Fruit fly (Drosophila melanogaster) whole organism, embryonic: ENCODE results near the gene Hem.
A peak's percentile ranks its signal among the peaks of the same experiment; 100 is the strongest.

Experiments used
- Abd-B ChIP-seq: fragments of 200-800 bp; sonication (Bioruptor generic); optimal IDR thresholded peaks from 2 replicates; lab custom pipeline; 2018; ENCODE audit warnings: missing biosample characterization, mild to moderate bottlenecking, missing genetic modification characterization, moderate library complexity
- Antp ChIP-seq: fragments of 200-800 bp; sonication (Bioruptor generic); optimal IDR thresholded peaks from 3 replicates; lab custom pipeline; 2016; ENCODE audit warnings: missing biosample characterization, missing genetic modification characterization
- BEAF-32 ChIP-seq: fragments of 200-800 bp; sonication (Bioruptor generic); optimal IDR thresholded peaks from 3 replicates; lab custom pipeline; 2017; ENCODE audit warnings: missing biosample characterization, missing genetic modification characterization, mild to moderate bottlenecking, moderate library complexity, missing genetic modification reagents
- CG10147 ChIP-seq: fragments of 200-800 bp; sonication (Bioruptor generic); optimal IDR thresholded peaks from 2 replicates; lab custom pipeline; 2019; ENCODE audit warnings: missing biosample characterization, mild to moderate bottlenecking, missing genetic modification characterization, moderate library complexity
- CG10979 ChIP-seq: fragments of 200-800 bp; sonication (Bioruptor generic); optimal IDR thresholded peaks from 2 replicates; lab custom pipeline; 2018; ENCODE audit warnings: missing biosample characterization, mild to moderate bottlenecking, missing genetic modification characterization, moderate library complexity
- CG11085 ChIP-seq: fragments of 200-800 bp; sonication (Bioruptor generic); IDR thresholded peaks from 2 replicates; pipeline ENCODE4 v1.3.6; 2022; ENCODE audit warnings: missing biosample characterization, missing genetic modification characterization
- CG11247 ChIP-seq: fragments of 200-800 bp; sonication (Bioruptor generic); IDR thresholded peaks from 2 replicates; pipeline ENCODE4 v1.3.6; 2022; ENCODE audit warnings: missing biosample characterization, missing genetic modification characterization
- CG12391 ChIP-seq: fragments of 200-800 bp; sonication (Bioruptor generic); optimal IDR thresholded peaks from 3 replicates; lab custom pipeline; 2018; ENCODE audit warnings: missing biosample characterization, mild to moderate bottlenecking, missing genetic modification characterization, moderate library complexity
- CG15073 ChIP-seq: fragments of 200-800 bp; sonication (Bioruptor generic); optimal IDR thresholded peaks from 2 replicates; lab custom pipeline; 2016; ENCODE audit warnings: missing biosample characterization, missing genetic modification characterization
- CG16815 ChIP-seq: fragments of 200-800 bp; sonication (Bioruptor generic); optimal IDR thresholded peaks from 3 replicates; lab custom pipeline; 2017; ENCODE audit warnings: missing biosample characterization, mild to moderate bottlenecking, missing genetic modification characterization
- CG17385 ChIP-seq: fragments of 200-800 bp; sonication (Bioruptor generic); optimal IDR thresholded peaks from 3 replicates; lab custom pipeline; 2018; ENCODE audit warnings: missing biosample characterization, mild to moderate bottlenecking, missing genetic modification characterization
- CG17802 ChIP-seq: fragments of 200-800 bp; sonication (Bioruptor generic); optimal IDR thresholded peaks from 2 replicates; lab custom pipeline; 2018; ENCODE audit warnings: missing biosample characterization, mild to moderate bottlenecking, missing genetic modification characterization, moderate library complexity
- CG32772 ChIP-seq: fragments of 200-800 bp; sonication (Bioruptor generic); IDR thresholded peaks from 2 replicates; pipeline ENCODE4 v1.3.6; 2022; ENCODE audit warnings: missing biosample characterization, missing genetic modification characterization
- CG34224 ChIP-seq: fragments of 200-800 bp; sonication (Bioruptor generic); IDR thresholded peaks from 3 replicates; pipeline ENCODE4 v1.3.6; 2022; ENCODE audit warnings: missing biosample characterization, missing genetic modification characterization; ENCODE audit not compliant: partially characterized antibody
- CG7357 ChIP-seq: fragments of 200-800 bp; sonication (Bioruptor generic); IDR thresholded peaks from 3 replicates; pipeline ENCODE4 v1.3.6; 2022; ENCODE audit warnings: missing biosample characterization, missing genetic modification characterization
- CG7987 ChIP-seq: fragments of 200-800 bp; sonication (Bioruptor generic); optimal IDR thresholded peaks from 2 replicates; lab custom pipeline; 2018; ENCODE audit warnings: missing biosample characterization, mild to moderate bottlenecking, missing genetic modification characterization, moderate library complexity
- CG9215 ChIP-seq: fragments of 200-800 bp; sonication (Bioruptor generic); IDR thresholded peaks from 2 replicates; pipeline ENCODE4 v1.3.6; 2022; ENCODE audit warnings: missing biosample characterization, missing genetic modification characterization
- CG9727 ChIP-seq: fragments of 200-800 bp; sonication (Bioruptor generic); optimal IDR thresholded peaks from 3 replicates; lab custom pipeline; 2017; ENCODE audit warnings: missing biosample characterization, mild to moderate bottlenecking, missing genetic modification characterization
- CG9932 ChIP-seq: fragments of 200-800 bp; sonication (Bioruptor generic); IDR thresholded peaks from 2 replicates; pipeline ENCODE4 v1.3.6; 2022; ENCODE audit warnings: missing biosample characterization, missing genetic modification characterization
- CoRest ChIP-seq: fragments of 200-800 bp; sonication (Bioruptor generic); optimal IDR thresholded peaks from 3 replicates; lab custom pipeline; 2018; ENCODE audit warnings: missing biosample characterization, mild to moderate bottlenecking, missing genetic modification characterization, moderate library complexity
- D19B ChIP-seq: fragments of 200-800 bp; sonication (Bioruptor generic); optimal IDR thresholded peaks from 2 replicates; lab custom pipeline; 2017; ENCODE audit warnings: missing biosample characterization, mild to moderate bottlenecking, missing genetic modification characterization
- Dip3 ChIP-seq: fragments of 200-800 bp; sonication (Bioruptor generic); optimal IDR thresholded peaks from 3 replicates; lab custom pipeline; 2016; ENCODE audit warnings: missing biosample characterization, missing genetic modification characterization
- H15 ChIP-seq: fragments of 200-800 bp; sonication (Bioruptor generic); IDR thresholded peaks from 3 replicates; pipeline ENCODE4 v1.3.6; 2022; ENCODE audit warnings: missing biosample characterization, missing genetic modification characterization
- HLHmδ ChIP-seq: fragments of 200-800 bp; sonication (Bioruptor generic); optimal IDR thresholded peaks from 2 replicates; lab custom pipeline; 2018; ENCODE audit warnings: missing biosample characterization, mild to moderate bottlenecking, missing genetic modification characterization, moderate library complexity
- Lim3 ChIP-seq: fragments of 200-800 bp; sonication (Bioruptor generic); IDR thresholded peaks from 2 replicates; pipeline ENCODE4 v1.3.6; 2022; ENCODE audit warnings: missing biosample characterization, missing genetic modification characterization
- MBD-R2 ChIP-seq: fragments of 200-800 bp; sonication (Bioruptor generic); IDR thresholded peaks from 2 replicates; pipeline ENCODE4 v1.3.6; 2022; ENCODE audit warnings: missing biosample characterization, missing genetic modification characterization
- Mes4 ChIP-seq: fragments of 200-800 bp; sonication (Bioruptor generic); optimal IDR thresholded peaks from 2 replicates; lab custom pipeline; 2016; ENCODE audit warnings: missing biosample characterization, missing genetic modification characterization
- Poxn ChIP-seq: fragments of 200-800 bp; sonication (Bioruptor generic); IDR thresholded peaks from 2 replicates; pipeline ENCODE4 v1.3.6; 2022; ENCODE audit warnings: missing biosample characterization, missing genetic modification characterization
- Sox102F ChIP-seq: fragments of 200-800 bp; sonication (Bioruptor generic); optimal IDR thresholded peaks from 2 replicates; lab custom pipeline; 2018; ENCODE audit warnings: missing biosample characterization, mild to moderate bottlenecking, missing genetic modification characterization, moderate library complexity
- Usf ChIP-seq: fragments of 200-800 bp; sonication (Bioruptor generic); optimal IDR thresholded peaks from 2 replicates; lab custom pipeline; 2017; ENCODE audit warnings: missing genotype, missing biosample characterization, missing genetic modification characterization
- abd-A ChIP-seq: fragments of 200-800 bp; sonication (Bioruptor generic); optimal IDR thresholded peaks from 3 replicates; lab custom pipeline; 2019; ENCODE audit warnings: missing biosample characterization, mild to moderate bottlenecking, missing genetic modification characterization, moderate library complexity
- ap ChIP-seq: fragments of 200-800 bp; sonication (Bioruptor generic); IDR thresholded peaks from 2 replicates; pipeline ENCODE4 v1.3.6; 2022; ENCODE audit warnings: missing biosample characterization, missing genetic modification characterization
- ash1 ChIP-seq: fragments of 200-800 bp; sonication (Bioruptor generic); optimal IDR thresholded peaks from 2 replicates; lab custom pipeline; 2018; ENCODE audit warnings: missing biosample characterization, mild to moderate bottlenecking, missing genetic modification characterization
- cad ChIP-seq: fragments of >200 bp; optimal IDR thresholded peaks from 2 replicates; lab custom pipeline; 2017; ENCODE audit warnings: missing biosample characterization, missing genetic modification characterization
- chinmo ChIP-seq: fragments of 200-800 bp; sonication (Bioruptor generic); IDR thresholded peaks from 4 replicates; pipeline ENCODE4 v1.3.6; 2022; ENCODE audit warnings: missing biosample characterization, missing genetic modification characterization; ENCODE audit not compliant: partially characterized antibody
- chn ChIP-seq: fragments of 200-800 bp; sonication (Bioruptor generic); optimal IDR thresholded peaks from 2 replicates; lab custom pipeline; 2016; ENCODE audit warnings: missing biosample characterization, missing genetic modification characterization
- crc ChIP-seq: fragments of 200-800 bp; sonication (Bioruptor generic); optimal IDR thresholded peaks from 2 replicates; lab custom pipeline; 2016; ENCODE audit warnings: missing biosample characterization, missing genetic modification characterization
- cwo ChIP-seq: fragments of 200-800 bp; sonication (Bioruptor generic); optimal IDR thresholded peaks from 3 replicates; lab custom pipeline; 2017; ENCODE audit warnings: missing biosample characterization, missing genetic modification characterization, mild to moderate bottlenecking, moderate library complexity, missing genetic modification reagents
- disco-r ChIP-seq: fragments of 200-800 bp; sonication (Bioruptor generic); optimal IDR thresholded peaks from 2 replicates; lab custom pipeline; 2016; ENCODE audit warnings: missing biosample characterization, missing genetic modification characterization
- dpn ChIP-seq, 2 experiments: fragments of 200-800 bp; sonication (Bioruptor generic); optimal IDR thresholded peaks; 3 replicates each; lab custom pipeline; 2016; ENCODE audit warnings: missing biosample characterization in 2 of 2, missing genetic modification characterization in 2 of 2
- fd64A ChIP-seq: fragments of 200-800 bp; sonication (Bioruptor generic); optimal IDR thresholded peaks from 3 replicates; lab custom pipeline; 2018; ENCODE audit warnings: missing biosample characterization, mild to moderate bottlenecking, missing genetic modification characterization
- fu2 ChIP-seq: fragments of 200-800 bp; sonication (Bioruptor generic); optimal IDR thresholded peaks from 2 replicates; lab custom pipeline; 2016; ENCODE audit warnings: missing biosample characterization, missing genetic modification characterization
- gce ChIP-seq: fragments of 200-800 bp; sonication (Bioruptor generic); IDR thresholded peaks from 3 replicates; pipeline ENCODE4 v1.3.6; 2022; ENCODE audit warnings: missing biosample characterization, missing genetic modification characterization
- gsb ChIP-seq: fragments of 200-800 bp; sonication (Bioruptor generic); IDR thresholded peaks from 2 replicates; pipeline ENCODE4 v1.3.6; 2022; ENCODE audit warnings: missing biosample characterization, missing genetic modification characterization
- ham ChIP-seq: fragments of 200-800 bp; sonication (Bioruptor generic); IDR thresholded peaks from 2 replicates; pipeline ENCODE4 v1.3.6; 2022; ENCODE audit warnings: missing biosample characterization, missing genetic modification characterization
- lola ChIP-seq, 3 experiments: fragments of >200 bp in 2 of 3; fragments of 200-800 bp in 1 of 3; sonication (Bioruptor generic) in 1 of 3; optimal IDR thresholded peaks; 2 replicates each; lab custom pipeline; 2017 to 2019; ENCODE audit warnings: missing biosample characterization in 3 of 3, missing genetic modification characterization in 3 of 3, mild to moderate bottlenecking in 1 of 3, moderate library complexity in 1 of 3
- nmo ChIP-seq: fragments of 200-800 bp; sonication (Bioruptor generic); optimal IDR thresholded peaks from 2 replicates; lab custom pipeline; 2018; ENCODE audit warnings: missing biosample characterization, mild to moderate bottlenecking, missing genetic modification characterization, moderate library complexity
- rib ChIP-seq: fragments of 200-800 bp; sonication (Bioruptor generic); IDR thresholded peaks from 2 replicates; pipeline ENCODE4 v1.3.6; 2022; ENCODE audit warnings: missing biosample characterization, missing genetic modification characterization
- sob ChIP-seq: fragments of 200-800 bp; sonication (Bioruptor generic); IDR thresholded peaks from 2 replicates; pipeline ENCODE4 v1.3.6; 2022; ENCODE audit warnings: missing biosample characterization, missing genetic modification characterization
- sug ChIP-seq: fragments of 200-800 bp; optimal IDR thresholded peaks from 2 replicates; lab custom pipeline; 2019; ENCODE audit warnings: missing biosample characterization, mild to moderate bottlenecking, missing genetic modification characterization, moderate library complexity
- toy ChIP-seq: fragments of 200-800 bp; sonication (Bioruptor generic); IDR thresholded peaks from 2 replicates; pipeline ENCODE4 v1.3.6; 2022; ENCODE audit warnings: missing biosample characterization, missing genetic modification characterization

The Hem gene

dm6 chr3L:22276614-22277013 is 11.4 kb downstream of the Hem start (continued):
- TF ChIP-seq lola (GFP tag; optimal IDR thresholded peaks at IDR 0.05; lab: Kevin White, UChicago), result no peak
- no peak for TF ChIP-seq CG16815 (GFP tag; lab: Kevin White, UChicago)
- TF ChIP-seq gce (GFP tag; lab: Robert Waterston, UW), result no peak
- peak; percentile 28; the same call in 1 of the 2 replicates for TF ChIP-seq CG11247 (GFP tag; lab: Robert Waterston, UW)
- no peak for TF ChIP-seq abd-A (tag; lab: Kevin White, UChicago)
- TF ChIP-seq BEAF-32 (GFP tag; lab: Kevin White, UChicago), result no peak
- no peak for TF ChIP-seq Usf (GFP tag; lab: Kevin White, UChicago)
- peak; percentile 44 for TF ChIP-seq Sox102F (GFP tag; lab: Kevin White, UChicago)
- TF ChIP-seq CG9727, result no peak
- TF ChIP-seq chn (GFP tag; lab: Kevin White, UChicago), result no peak
- TF ChIP-seq crc, result no peak
- TF ChIP-seq CG9215 (GFP tag; lab: Robert Waterston, UW), result no peak; the same call in 1 of the 2 replicates
- no peak for TF ChIP-seq ham (GFP tag; lab: Robert Waterston, UW)
- no peak for TF ChIP-seq rib (GFP tag; lab: Robert Waterston, UW)
- 0 out of 2 replicates have a peak, but pooled peaks have one; percentile 13 for TF ChIP-seq Poxn (GFP tag; lab: Robert Waterston, UW)
- peak; percentile 56; the same call in 1 of the 2 replicates for TF ChIP-seq CG11085 (GFP tag; lab: Robert Waterston, UW)
- TF ChIP-seq cwo (GFP tag; lab: Kevin White, UChicago), result no peak
- no peak for TF ChIP-seq fd64A
- no peak for TF ChIP-seq CG17802 (tag; lab: Kevin White, UChicago)
- TF ChIP-seq Mes4 (GFP tag; lab: Kevin White, UChicago), result no peak
- TF ChIP-seq CG7987 (GFP tag; lab: Kevin White, UChicago), result no peak
- 0 out of 2 replicates have a peak, but pooled peaks have one; percentile 25 for TF ChIP-seq MBD-R2 (GFP tag; lab: Robert Waterston, UW)
- TF ChIP-seq Antp, result no peak
- peak; percentile 65 for TF ChIP-seq CG9932
- TF ChIP-seq CG7357, result peak; percentile 38; the same call in 1 of the 3 replicates
- no peak for TF ChIP-seq CG12391 (tag; lab: Kevin White, UChicago)
- TF ChIP-seq ap, result no peak
- TF ChIP-seq fu2 (GFP tag; lab: Kevin White, UChicago), result no peak
- TF ChIP-seq HLHmδ (GFP tag; lab: Kevin White, UChicago), result no peak
- peak; percentile 33 for TF ChIP-seq CG10147 (GFP tag; lab: Kevin White, UChicago)
- no peak for TF ChIP-seq CG32772 (GFP tag; lab: Robert Waterston, UW)
- no peak for TF ChIP-seq cad (GFP tag; lab: Kevin White, UChicago)
- TF ChIP-seq dpn (GFP tag; optimal IDR thresholded peaks at IDR 0.05; lab: Kevin White, UChicago), result peak in 1 of 2 experiments; percentile 25
- TF ChIP-seq H15 (GFP tag; lab: Robert Waterston, UW), result 0 out of 3 replicates have a peak, but pooled peaks have one; percentile 9
- peak; percentile 30; the same call in 1 of the 2 replicates for TF ChIP-seq gsb (GFP tag; lab: Robert Waterston, UW)
- TF ChIP-seq CoRest, result peak; percentile 51
- TF ChIP-seq sob, result peak; percentile 52
- peak; percentile 2 for TF ChIP-seq Abd-B (GFP tag; lab: Kevin White, UChicago)
- no peak for TF ChIP-seq nmo (GFP tag; lab: Kevin White, UChicago)
- no peak for TF ChIP-seq CG10979 (tag; lab: Kevin White, UChicago)
- TF ChIP-seq D19B (GFP tag; lab: Kevin White, UChicago), result no peak
- TF ChIP-seq Dip3, result no peak
- TF ChIP-seq chinmo (GFP tag; lab: Robert Waterston, UW), result no peak
- no peak for TF ChIP-seq CG34224 (GFP tag; lab: Robert Waterston, UW)
- TF ChIP-seq CG15073 (GFP tag; lab: Kevin White, UChicago), result no peak
- TF ChIP-seq Lim3, result no peak
- TF ChIP-seq sug (tag; lab: Kevin White, UChicago), result no peak
- peak; percentile 36 for TF ChIP-seq disco-r
- no peak for TF ChIP-seq ash1 (GFP tag; lab: Kevin White, UChicago)
- TF ChIP-seq CG17385 (GFP tag; lab: Kevin White, UChicago), result no peak
- TF ChIP-seq toy, result no peak
